Fruit fly (Drosophila melanogaster): ENCODE results near the gene Gyc89Db.

Gyc89Db gene

DNA sequence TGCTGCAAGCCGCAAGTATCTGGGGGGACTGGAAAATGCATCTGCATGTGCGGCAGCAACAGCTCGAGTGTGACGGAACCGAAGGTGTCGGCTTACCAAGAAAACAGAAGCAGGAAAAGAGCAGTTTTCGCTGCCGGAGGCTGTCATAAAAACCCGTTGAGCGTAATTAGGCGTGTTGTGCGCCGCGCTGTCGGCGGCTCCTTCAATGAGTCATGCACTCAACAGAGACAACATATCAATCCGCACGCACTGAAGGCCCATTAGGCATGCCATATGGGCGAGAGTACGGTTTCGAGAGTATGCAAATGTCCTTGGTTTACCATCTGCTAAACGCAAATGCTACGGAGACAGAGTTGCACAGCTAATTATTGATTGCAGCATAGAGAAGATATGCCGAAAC lies 51.5 kb downstream of the Gyc89Db start (continued):
- TF ChIP-seq CG1647 (GFP tag; optimal IDR thresholded peaks at IDR 0.05): no peak
- peak; percentile 82 for TF ChIP-seq cad (GFP tag; optimal IDR thresholded peaks at IDR 0.05)
- no peak for TF ChIP-seq Rfx (GFP tag; IDR thresholded peaks at IDR 0.05)
- TF ChIP-seq CG8944 (GFP tag; optimal IDR thresholded peaks at IDR 0.05): no peak
- 0 out of 3 replicates have a peak, but pooled peaks have one; percentile 39 for TF ChIP-seq hb (GFP tag; IDR thresholded peaks at IDR 0.05; ENCODE audit: partially characterized antibody)
- TF ChIP-seq CG3065 (GFP tag; optimal IDR thresholded peaks at IDR 0.05): no peak
- TF ChIP-seq CTCF (GFP tag; optimal IDR thresholded peaks at IDR 0.05): no peak
- 0 out of 3 replicates have a peak, but pooled peaks have one; percentile 20 for TF ChIP-seq Opbp (GFP tag; IDR thresholded peaks at IDR 0.05; ENCODE audit: partially characterized antibody)
- TF ChIP-seq maf-S (GFP tag; optimal IDR thresholded peaks at IDR 0.05): no peak
- no peak for TF ChIP-seq Oli (tag; optimal IDR thresholded peaks at IDR 0.05)
- peak; percentile 53 for TF ChIP-seq twi (tag; optimal IDR thresholded peaks at IDR 0.05)
- TF ChIP-seq CG7372 (GFP tag; IDR thresholded peaks at IDR 0.05): no peak
- TF ChIP-seq pfk (GFP tag; optimal IDR thresholded peaks at IDR 0.05): no peak
- no peak for TF ChIP-seq CG30403 (GFP tag; optimal IDR thresholded peaks at IDR 0.05)
- TF ChIP-seq CG18619 (GFP tag; optimal IDR thresholded peaks at IDR 0.05): no peak
- peak; percentile 10 for TF ChIP-seq Ets65A (GFP tag)
- TF ChIP-seq CG8924 (tag; optimal IDR thresholded peaks at IDR 0.05): no peak
- no peak for TF ChIP-seq CG15011 (GFP tag; optimal IDR thresholded peaks at IDR 0.05)
- TF ChIP-seq schlank (tag; optimal IDR thresholded peaks at IDR 0.05): no peak

DNA sequence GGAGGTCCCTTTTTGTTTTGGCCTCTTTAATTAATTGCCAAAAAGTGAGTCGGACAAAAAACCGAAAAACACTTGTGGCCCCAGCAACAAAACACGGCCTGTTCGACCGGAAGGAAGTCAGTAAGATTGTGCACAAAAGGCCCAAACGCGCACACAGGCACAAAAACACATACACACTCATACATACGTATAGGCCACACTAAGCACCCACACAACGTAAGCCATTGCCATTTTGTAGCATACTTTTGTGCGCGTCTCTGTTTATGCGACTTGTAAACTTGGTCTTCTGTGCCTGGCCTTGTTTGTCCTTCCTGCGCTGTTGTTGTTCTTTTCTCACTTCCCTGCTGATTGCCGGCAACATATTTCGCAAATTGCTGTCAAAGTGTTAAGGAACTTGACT lies 53.5 kb downstream of the Gyc89Db start:
- TF ChIP-seq CG18599 (GFP tag; optimal IDR thresholded peaks at IDR 0.05) (no peak), mirr (GFP tag; optimal IDR thresholded peaks at IDR 0.05) (peak; percentile 4), scrt (GFP tag; optimal IDR thresholded peaks at IDR 0.05) (peak; percentile 20), CkIIα-i1 (GFP tag; IDR thresholded peaks at IDR 0.05) (no peak), ro (GFP tag; IDR thresholded peaks at IDR 0.05) (no peak), CG8359 (GFP tag; optimal IDR thresholded peaks at IDR 0.05; ENCODE audit: borderline replicate concordance) (peak; percentile 0), CTCF (GFP tag; optimal IDR thresholded peaks at IDR 0.05) (no peak), zen (tag; optimal IDR thresholded peaks at IDR 0.05) (peak; percentile 63), Nf-YB (GFP tag; optimal IDR thresholded peaks at IDR 0.05) (no peak), jigr1 (GFP tag; IDR thresholded peaks at IDR 0.05) (no peak), MESR4 (GFP tag; optimal IDR thresholded peaks at IDR 0.05) (no peak), abd-A (tag; optimal IDR thresholded peaks at IDR 0.05) (peak; percentile 34), ssp (GFP tag; IDR thresholded peaks at IDR 0.05) (no peak), fru (optimal IDR thresholded peaks at IDR 0.05) (no peak), cg (GFP tag; optimal IDR thresholded peaks at IDR 0.05) (peak; percentile 57), ind (GFP tag; optimal IDR thresholded peaks at IDR 0.05) (no peak), CG8290 (GFP tag; optimal IDR thresholded peaks at IDR 0.05) (no peak), CG8290 (tag; optimal IDR thresholded peaks at IDR 0.05) (no peak)

All from whole organism, embryonic.